Fruit fly (Drosophila melanogaster) S2 (cell line): ENCODE results near the gene Nedd4.

ENCODE experiments used
- CG8478 ChIP-seq: fragments of >200 bp; optimal IDR thresholded peaks from 2 replicates; lab custom pipeline; 2018
- CTCF ChIP-seq, 2 experiments: fragments of >200 bp; optimal IDR thresholded peaks; 2 replicates each; lab custom pipeline; 2018

DNA sequence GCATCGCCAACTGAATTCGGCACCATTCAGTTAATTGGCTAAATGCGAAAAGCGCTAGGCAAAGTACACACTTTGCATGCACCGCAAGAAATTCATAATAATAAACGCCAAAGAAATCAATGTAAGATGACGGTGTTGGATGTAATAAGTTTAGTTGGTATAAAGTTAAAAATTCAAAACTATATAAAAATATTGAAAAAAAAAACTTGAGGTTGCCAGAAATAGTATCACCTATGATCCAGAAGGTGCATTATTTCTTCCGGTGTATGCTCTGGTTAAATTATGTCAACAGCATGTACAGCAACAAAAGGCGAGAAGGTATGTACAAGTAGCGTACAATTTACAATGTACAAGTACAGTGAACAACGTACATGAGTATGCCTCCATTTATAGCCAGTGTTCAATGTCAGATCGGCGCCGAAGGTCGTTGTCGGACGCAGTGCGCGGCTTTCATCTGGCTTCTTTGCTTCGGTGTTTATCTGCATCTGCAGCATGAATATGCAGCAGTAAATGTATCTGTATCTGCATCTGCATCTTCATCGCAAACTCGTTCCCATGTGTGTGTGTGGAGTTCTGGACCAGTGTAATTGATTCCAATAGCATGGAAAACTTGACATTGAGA, 32.9 kb upstream of the Nedd4 start:
- no peak for TF ChIP-seq CG8478 (lab: Kevin White, UChicago)
- no peak for TF ChIP-seq CTCF (optimal IDR thresholded peaks at IDR 0.05; lab: Kevin White, UChicago)
